Fruit fly (Drosophila melanogaster): ENCODE data around the gene CG32533.

- TF ChIP-seq CG3919 (GFP tag; optimal IDR thresholded peaks at IDR 0.05): no peak
- TF ChIP-seq spab (GFP tag; optimal IDR thresholded peaks at IDR 0.05): no peak
These were observed 42.7 kb upstream of the CG32533 start, which contains the start of the genes Idh3a and CoRest for dm6 chrX:19521753-19522383.

Measured in whole organism, prepupa.